Worm (Caenorhabditis elegans): ENCODE results near the gene nhr-14.

DNA sequence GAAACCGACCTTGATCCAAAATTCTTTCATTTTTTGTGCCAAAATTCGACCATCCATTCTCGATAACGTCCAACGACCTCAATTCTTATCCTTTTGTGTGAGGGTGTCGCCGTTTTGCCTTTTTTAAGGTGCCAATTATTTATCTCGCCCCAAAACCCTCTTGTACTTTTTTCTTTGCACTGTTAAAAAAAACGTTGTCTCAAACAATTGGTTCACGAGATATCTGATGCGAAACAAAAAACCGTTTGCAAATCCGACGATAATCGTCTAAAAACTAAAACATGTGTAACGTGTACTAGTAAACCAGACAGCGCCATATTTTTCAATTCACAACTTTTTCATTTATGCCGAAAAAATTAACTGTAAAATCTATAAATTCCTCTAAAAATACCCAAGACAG, 18.7 kb downstream of the nhr-14 start, which contains the start of gene F16F9.3:
- no peak for TF ChIP-seq F13H6.1 (tag; optimal IDR thresholded peaks at IDR 0.05)
- no peak for TF ChIP-seq nhr-77 (tag; optimal IDR thresholded peaks at IDR 0.05)
- no peak for TF ChIP-seq lsy-2 (tag; optimal IDR thresholded peaks at IDR 0.05)
- TF ChIP-seq snpc-4 (tag; optimal IDR thresholded peaks at IDR 0.05): no peak
